Fruit fly (Drosophila melanogaster): Measurements from ENCODE around the gene CG31253.

Gene CG31253

DNA sequence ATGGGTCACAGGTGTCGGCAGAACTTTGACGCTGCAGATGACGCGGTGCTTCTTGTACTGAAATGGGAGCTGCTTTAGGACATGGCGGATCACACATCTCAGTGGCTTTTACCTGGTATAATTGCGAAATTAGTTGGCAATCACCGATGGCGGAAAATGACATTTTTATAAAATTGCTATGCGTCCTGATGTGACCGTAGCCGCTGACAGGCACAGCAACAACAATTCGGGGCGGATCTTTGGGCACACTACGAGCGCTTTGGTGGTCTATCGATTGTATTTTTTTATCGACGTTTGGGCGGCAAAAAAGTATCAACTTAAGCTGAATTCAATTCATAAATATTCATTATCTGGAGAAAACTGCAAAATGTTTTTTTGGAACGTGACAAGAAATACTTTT lies 6.5 kb downstream of the CG31253 start, which contains the start of gene CG4951 (continued):
- TF ChIP-seq CG17612 (GFP tag; IDR thresholded peaks at IDR 0.05) (no peak), CG17568 (GFP tag; optimal IDR thresholded peaks at IDR 0.05) (no peak), CG12769 (tag; optimal IDR thresholded peaks at IDR 0.05) (no peak), CG10209 (GFP tag; optimal IDR thresholded peaks at IDR 0.05) (no peak), Xbp1 (GFP tag; optimal IDR thresholded peaks at IDR 0.05) (no peak), CG16863 (GFP tag; optimal IDR thresholded peaks at IDR 0.05) (no peak), CG10565 (GFP tag; optimal IDR thresholded peaks at IDR 0.05) (no peak), ase (GFP tag; IDR thresholded peaks at IDR 0.05) (no peak), maf-S (GFP tag; optimal IDR thresholded peaks at IDR 0.05) (no peak), ato (GFP tag; IDR thresholded peaks at IDR 0.05; ENCODE audit: partially characterized antibody) (0 out of 2 replicates have a peak, but pooled peaks have one; percentile 23), dan (GFP tag; IDR thresholded peaks at IDR 0.05) (no peak), Dip3 (GFP tag; optimal IDR thresholded peaks at IDR 0.05) (no peak), grau (tag; optimal IDR thresholded peaks at IDR 0.05) (no peak), da (GFP tag; optimal IDR thresholded peaks at IDR 0.05) (no peak), B-H1 (GFP tag; IDR thresholded peaks at IDR 0.05) (no peak), HmgZ (tag; optimal IDR thresholded peaks at IDR 0.05) (peak; percentile 47), Doc3 (GFP tag; IDR thresholded peaks at IDR 0.05; ENCODE audit: partially characterized antibody) (0 out of 3 replicates have a peak, but pooled peaks have one; percentile 42), amos (GFP tag; IDR thresholded peaks at IDR 0.05; ENCODE audit: partially characterized antibody) (peak; percentile 59; the same call in 1 of the 2 replicates), CG9727 (GFP tag; optimal IDR thresholded peaks at IDR 0.05) (no peak), phol (tag; optimal IDR thresholded peaks at IDR 0.05) (peak; percentile 63), CG12744 (GFP tag; optimal IDR thresholded peaks at IDR 0.05) (no peak), Atf-2 (GFP tag; optimal IDR thresholded peaks at IDR 0.05) (no peak), Sin3A (optimal IDR thresholded peaks at IDR 0.05) (peak; percentile 62), fd3F (GFP tag; optimal IDR thresholded peaks at IDR 0.05) (no peak), tio (GFP tag; optimal IDR thresholded peaks at IDR 0.05) (no peak), Kr (GFP tag; optimal IDR thresholded peaks at IDR 0.05) (no peak)

DNA sequence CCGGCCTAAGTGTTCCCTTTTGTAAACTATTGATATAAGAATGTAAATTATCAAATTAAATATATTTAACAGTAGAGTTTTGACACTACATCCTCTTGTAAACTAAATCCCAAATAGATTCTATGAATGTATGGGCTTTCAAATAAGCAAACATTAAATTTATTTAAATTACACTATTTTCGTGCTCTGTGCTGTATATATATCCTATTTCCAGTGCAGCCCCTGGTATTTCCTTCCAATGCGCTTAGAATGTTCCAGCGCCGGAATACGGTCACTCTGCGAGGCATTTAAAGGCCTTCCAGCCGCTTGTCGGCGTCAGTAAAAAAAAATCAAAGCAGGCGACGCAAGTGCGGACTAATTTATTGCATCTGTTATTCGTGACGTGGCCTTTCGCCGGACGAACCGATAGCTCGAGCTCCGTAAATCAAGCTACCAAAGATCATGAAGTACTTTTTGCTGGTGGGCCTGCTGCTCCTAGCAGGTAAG lies 11.9 kb downstream of the CG31253 start, which contains the start of gene Gp93:
Gene Gp93, plus strand, starts transcription at position 291 of the 486 bp plus-strand sequence.
- TF ChIP-seq CG11247 (GFP tag; IDR thresholded peaks at IDR 0.05) (peak; percentile 64), yki (optimal IDR thresholded peaks at IDR 0.05) (no peak), CG32767 (GFP tag; IDR thresholded peaks at IDR 0.05) (no peak; the same call in 1 of the 2 replicates), repo (GFP tag; optimal IDR thresholded peaks at IDR 0.05) (peak; percentile 18), Meics (GFP tag; optimal IDR thresholded peaks at IDR 0.05) (peak; percentile 53), ken (GFP tag; IDR thresholded peaks at IDR 0.05) (peak; percentile 46; the same call in 1 of the 3 replicates), CG8089 (GFP tag; optimal IDR thresholded peaks at IDR 0.05) (no peak), ci (GFP tag; IDR thresholded peaks at IDR 0.05) (peak; percentile 76; the same call in 2 of the 3 replicates), sim (GFP tag; IDR thresholded peaks at IDR 0.05) (no peak), D19A (tag; optimal IDR thresholded peaks at IDR 0.05) (no peak), az2 (GFP tag; optimal IDR thresholded peaks at IDR 0.05) (peak; percentile 66), nau (GFP tag; optimal IDR thresholded peaks at IDR 0.05) (no peak), ERR (GFP tag; optimal IDR thresholded peaks at IDR 0.05) (peak; percentile 35), nerfin-2 (GFP tag; IDR thresholded peaks at IDR 0.05; ENCODE audit: partially characterized antibody) (no peak), CG8388 (GFP tag; optimal IDR thresholded peaks at IDR 0.05) (peak; percentile 31), CoRest (tag; optimal IDR thresholded peaks at IDR 0.05) (peak; percentile 74), trh (GFP tag; optimal IDR thresholded peaks at IDR 0.05) (no peak), ssp (GFP tag; IDR thresholded peaks at IDR 0.05) (peak; percentile 54), so (GFP tag; IDR thresholded peaks at IDR 0.05) (peak; percentile 44; the same call in 1 of the 3 replicates), sna (GFP tag; IDR thresholded peaks at IDR 0.05; ENCODE audit: partially characterized antibody) (no peak), btn (GFP tag; optimal IDR thresholded peaks at IDR 0.05) (no peak), sima (GFP tag; optimal IDR thresholded peaks at IDR 0.05) (no peak), CG11723 (GFP tag; optimal IDR thresholded peaks at IDR 0.05) (no peak), phol (tag; optimal IDR thresholded peaks at IDR 0.05) (peak; percentile 59), CG30020 (tag; optimal IDR thresholded peaks at IDR 0.05) (peak; percentile 47), zen2 (GFP tag; IDR thresholded peaks at IDR 0.05; ENCODE audit: partially characterized antibody) (no peak), br (optimal IDR thresholded peaks at IDR 0.05) (no peak), sr (GFP tag; IDR thresholded peaks at IDR 0.05) (no peak)
